Fruit fly (Drosophila melanogaster): ENCODE results near the gene CG32452.

CG32452 gene

DNA sequence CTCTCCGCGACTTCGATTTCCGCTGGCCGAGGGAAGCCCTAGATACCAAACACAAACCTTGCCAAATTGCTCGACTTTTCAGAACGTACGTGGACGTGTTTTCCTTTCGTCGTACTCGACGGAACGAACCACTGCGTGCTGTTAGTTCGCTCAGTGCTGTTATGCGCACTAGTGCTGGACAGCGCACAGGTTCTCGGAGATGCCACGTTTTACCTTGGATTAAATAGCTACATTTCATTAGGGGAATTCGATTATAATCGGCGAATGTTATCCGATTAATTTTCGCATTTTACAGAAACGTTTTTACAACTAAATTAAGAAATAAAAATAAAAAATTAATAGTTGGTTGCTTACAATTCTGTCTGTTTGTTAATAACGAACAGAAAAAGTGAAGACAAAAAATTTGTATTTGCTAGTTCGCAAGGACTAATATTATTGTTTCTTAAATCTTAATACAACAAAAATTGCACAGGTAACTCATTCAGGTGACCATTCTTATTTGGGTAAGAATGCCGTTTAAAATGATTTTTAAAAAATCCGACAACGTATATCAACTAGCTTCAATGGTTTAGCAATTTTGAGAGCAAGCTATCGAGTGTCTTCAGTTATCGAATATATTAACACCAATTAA, at the start of gene CG32452, which contains the start of gene ArfGAP3:
TSS of gene CG32452 (plus strand) at position 592 of the 631 bp plus-strand sequence.
TSS of gene ArfGAP3 (minus strand) at position 441 of the 631 bp plus-strand sequence.
- peak; percentile 6 for TF ChIP-seq fd59A (GFP tag; optimal IDR thresholded peaks at IDR 0.05)
- TF ChIP-seq Eip93F (GFP tag; optimal IDR thresholded peaks at IDR 0.05) = peak; percentile 19
- TF ChIP-seq CG6163 (GFP tag; IDR thresholded peaks at IDR 0.05) = peak; percentile 78
- TF ChIP-seq CG34406 (GFP tag; optimal IDR thresholded peaks at IDR 0.05) = peak; percentile 48
- TF ChIP-seq Gug (GFP tag; IDR thresholded peaks at IDR 0.05) = peak; percentile 63
- TF ChIP-seq CG11902 (GFP tag; optimal IDR thresholded peaks at IDR 0.05) = peak; percentile 55
- TF ChIP-seq dac (GFP tag; optimal IDR thresholded peaks at IDR 0.05) = no peak
- TF ChIP-seq net (GFP tag; optimal IDR thresholded peaks at IDR 0.05) = peak; percentile 6
- TF ChIP-seq CG3032 (tag; optimal IDR thresholded peaks at IDR 0.05) = peak; percentile 62
- peak; percentile 81 for TF ChIP-seq lz (GFP tag; optimal IDR thresholded peaks at IDR 0.05)
- TF ChIP-seq CG10669 (GFP tag; optimal IDR thresholded peaks at IDR 0.05) = no peak
- peak; percentile 67 for TF ChIP-seq topi (GFP tag; optimal IDR thresholded peaks at IDR 0.05)
- peak; percentile 34 for TF ChIP-seq CG6792 (GFP tag; optimal IDR thresholded peaks at IDR 0.05)
- TF ChIP-seq CG7368 (GFP tag; optimal IDR thresholded peaks at IDR 0.05) = peak; percentile 43
- peak; percentile 45 for TF ChIP-seq dsx (GFP tag; optimal IDR thresholded peaks at IDR 0.05; ENCODE audit: poor library complexity, severe bottlenecking)
- TF ChIP-seq Hr4 (GFP tag; optimal IDR thresholded peaks at IDR 0.05) = peak; percentile 76
- peak; percentile 68 for TF ChIP-seq cyc (GFP tag; optimal IDR thresholded peaks at IDR 0.05)
- TF ChIP-seq fkh (GFP tag; optimal IDR thresholded peaks at IDR 0.05) = no peak
- TF ChIP-seq CG32006 (GFP tag; optimal IDR thresholded peaks at IDR 0.05) = peak; percentile 71
- no peak; the same call in 1 of the 2 replicates for TF ChIP-seq CG11294 (GFP tag; IDR thresholded peaks at IDR 0.05)
- TF ChIP-seq Smox (GFP tag; optimal IDR thresholded peaks at IDR 0.05) = no peak
- TF ChIP-seq Met (GFP tag; optimal IDR thresholded peaks at IDR 0.05) = no peak
- TF ChIP-seq CG6854 (GFP tag; optimal IDR thresholded peaks at IDR 0.05) = no peak
- TF ChIP-seq CG16779 (tag; optimal IDR thresholded peaks at IDR 0.05) = no peak
- peak; percentile 73 for TF ChIP-seq acj6 (GFP tag; optimal IDR thresholded peaks at IDR 0.05)
- TF ChIP-seq Eip75B (GFP tag; optimal IDR thresholded peaks at IDR 0.05) = peak; percentile 79
- no peak for TF ChIP-seq Blimp-1 (GFP tag; optimal IDR thresholded peaks at IDR 0.05)
- TF ChIP-seq CG31627 (GFP tag; optimal IDR thresholded peaks at IDR 0.05) = peak; percentile 71
- TF ChIP-seq vri (GFP tag; optimal IDR thresholded peaks at IDR 0.05) = no peak
- no peak for TF ChIP-seq CG6808 (GFP tag; optimal IDR thresholded peaks at IDR 0.05)
- peak; percentile 63 for TF ChIP-seq CG8119 (GFP tag; IDR thresholded peaks at IDR 0.05)
- TF ChIP-seq svp (GFP tag) = no peak
- no peak for TF ChIP-seq ss (GFP tag; optimal IDR thresholded peaks at IDR 0.05)
- no peak for TF ChIP-seq Sox102F (GFP tag; optimal IDR thresholded peaks at IDR 0.05)
- TF ChIP-seq Lpt (GFP tag; optimal IDR thresholded peaks at IDR 0.05) = peak; percentile 38
- TF ChIP-seq Hr38 (GFP tag; optimal IDR thresholded peaks at IDR 0.05) = no peak
- TF ChIP-seq CG8632 (GFP tag; optimal IDR thresholded peaks at IDR 0.05) = peak; percentile 48
- peak; percentile 52 for TF ChIP-seq Ets96B (tag; optimal IDR thresholded peaks at IDR 0.05)
- peak; percentile 80 for TF ChIP-seq pdm3 (GFP tag; optimal IDR thresholded peaks at IDR 0.05)
- TF ChIP-seq CG9139 (GFP tag; optimal IDR thresholded peaks at IDR 0.05) = no peak
- no peak for TF ChIP-seq CG6276 (GFP tag; optimal IDR thresholded peaks at IDR 0.05)
- TF ChIP-seq CG11762 (GFP tag; optimal IDR thresholded peaks at IDR 0.05; ENCODE audit: insufficient read depth) = peak; percentile 24
- peak; percentile 76 for TF ChIP-seq Eip78C (GFP tag)
- TF ChIP-seq Sox14 (GFP tag; optimal IDR thresholded peaks at IDR 0.05) = peak; percentile 54
- no peak for TF ChIP-seq fd85E (GFP tag; optimal IDR thresholded peaks at IDR 0.05)
- peak; percentile 79 for TF ChIP-seq esn (GFP tag; optimal IDR thresholded peaks at IDR 0.05)
- TF ChIP-seq CG1621 (tag; optimal IDR thresholded peaks at IDR 0.05) = peak; percentile 50
- peak; percentile 45 for TF ChIP-seq CG8319 (GFP tag; optimal IDR thresholded peaks at IDR 0.05)
- TF ChIP-seq salr (GFP tag; optimal IDR thresholded peaks at IDR 0.05) = peak in 1 of 2 experiments; percentile 70
- TF ChIP-seq achi (GFP tag; optimal IDR thresholded peaks at IDR 0.05) = peak; percentile 71
- TF ChIP-seq Sox15 (GFP tag; optimal IDR thresholded peaks at IDR 0.05) = peak; percentile 55
